Worm (Caenorhabditis elegans) whole organism, L2 larva: ENCODE results near the gene F20D6.11.

Experiments
- C34F6.9 ChIP-seq: fragments of 150-350 bp; optimal IDR thresholded peaks from 2 replicates; lab custom pipeline; 2014; ENCODE audit warnings: missing biosample characterization, missing genetic modification characterization
- F13H6.1 ChIP-seq: sonication (generic microtip); optimal IDR thresholded peaks from 2 replicates; lab custom pipeline; 2016; ENCODE audit warnings: missing genetic modification characterization, missing compliant biosample characterization
- R02D3.7 ChIP-seq: fragments of 150-350 bp; optimal IDR thresholded peaks from 2 replicates; lab custom pipeline; 2014; ENCODE audit warnings: missing biosample characterization, missing genetic modification characterization
- Y55F3AM.14 ChIP-seq: fragments of 200-800 bp; sonication (Bioruptor generic); optimal IDR thresholded peaks from 2 replicates; lab custom pipeline; 2018; ENCODE audit warnings: mild to moderate bottlenecking, missing genetic modification characterization, missing compliant biosample characterization
- ZK546.5 ChIP-seq: sonication (generic microtip); optimal IDR thresholded peaks from 2 replicates; lab custom pipeline; 2017; ENCODE audit warnings: missing biosample characterization, missing genetic modification characterization
- ama-1 ChIP-seq: fragments of 150-350 bp; optimal IDR thresholded peaks from 2 replicates; lab custom pipeline; 2018; ENCODE audit warnings: inconsistent platforms
- blmp-1 ChIP-seq: sonication (generic microtip); optimal IDR thresholded peaks from 2 replicates; lab custom pipeline; 2017; ENCODE audit warnings: missing genetic modification characterization, mild to moderate bottlenecking, missing compliant biosample characterization, antibody characterized with exemption, moderate library complexity; ENCODE audit not compliant: insufficient read depth
- ceh-16 ChIP-seq: fragments of 150-350 bp; optimal IDR thresholded peaks from 2 replicates; lab custom pipeline; 2014; ENCODE audit warnings: missing biosample characterization, missing genetic modification characterization
- ceh-82 ChIP-seq: fragments of 150-350 bp; optimal IDR thresholded peaks from 2 replicates; lab custom pipeline; 2014; ENCODE audit warnings: missing biosample characterization, missing genetic modification characterization
- elt-1 ChIP-seq: fragments of 150-350 bp; optimal IDR thresholded peaks from 2 replicates; lab custom pipeline; 2014; ENCODE audit warnings: missing biosample characterization, missing genetic modification characterization
- elt-3 ChIP-seq: sonication (generic microtip); optimal IDR thresholded peaks from 2 replicates; lab custom pipeline; 2017; ENCODE audit warnings: missing biosample characterization, missing genetic modification characterization
- fos-1 ChIP-seq: fragments of 150-350 bp; optimal IDR thresholded peaks from 2 replicates; lab custom pipeline; 2014; ENCODE audit warnings: missing biosample characterization, missing genetic modification characterization
- lin-11 ChIP-seq: fragments of 150-350 bp; sonication (generic microtip); optimal IDR thresholded peaks from 2 replicates; lab custom pipeline; 2014; ENCODE audit warnings: missing biosample characterization, missing genetic modification characterization, inconsistent platforms, mixed read lengths
- lin-13 ChIP-seq: fragments of 150-350 bp; optimal IDR thresholded peaks from 2 replicates; lab custom pipeline; 2014; ENCODE audit warnings: missing biosample characterization, missing genetic modification reagents, missing genetic modification characterization
- lsy-2 ChIP-seq, 2 experiments: fragments of 150-350 bp in 1 of 2; sonication (generic microtip) in 1 of 2; optimal IDR thresholded peaks; 2 replicates each; lab custom pipeline; 2014 to 2017; ENCODE audit warnings: missing biosample characterization in 2 of 2, missing genetic modification characterization in 2 of 2
- mab-5 ChIP-seq: fragments of 150-350 bp; optimal IDR thresholded peaks from 2 replicates; lab custom pipeline; 2014; ENCODE audit warnings: missing biosample characterization, missing genetic modification characterization
- mdl-1 ChIP-seq, 2 experiments: fragments of 150-350 bp in 1 of 2; sonication (generic microtip) in 1 of 2; optimal IDR thresholded peaks; 2 replicates each; lab custom pipeline; 2017; ENCODE audit warnings: missing biosample characterization in 2 of 2, missing genetic modification characterization in 2 of 2
- nhr-10 ChIP-seq: sonication (generic microtip); optimal IDR thresholded peaks from 2 replicates; lab custom pipeline; 2017; ENCODE audit warnings: missing biosample characterization, missing genetic modification characterization
- nhr-129 ChIP-seq: fragments of 150-350 bp; optimal IDR thresholded peaks from 2 replicates; lab custom pipeline; 2014; ENCODE audit warnings: missing biosample characterization, missing genetic modification characterization
- nhr-21 ChIP-seq: fragments of 150-350 bp; optimal IDR thresholded peaks from 2 replicates; lab custom pipeline; 2014; ENCODE audit warnings: missing biosample characterization, missing genetic modification characterization
- nhr-237 ChIP-seq: fragments of 150-350 bp; optimal IDR thresholded peaks from 2 replicates; lab custom pipeline; 2014; ENCODE audit warnings: missing biosample characterization, missing genetic modification characterization
- nhr-25 ChIP-seq: fragments of 150-350 bp; sonication (generic microtip); optimal IDR thresholded peaks from 3 replicates; lab custom pipeline; 2014; ENCODE audit warnings: missing biosample characterization, missing genetic modification characterization
- nhr-6 ChIP-seq: fragments of 150-350 bp; optimal IDR thresholded peaks from 2 replicates; lab custom pipeline; 2014; ENCODE audit warnings: missing biosample characterization, missing genetic modification characterization
- sem-4 ChIP-seq: fragments of 150-350 bp; optimal IDR thresholded peaks from 2 replicates; lab custom pipeline; 2014; ENCODE audit warnings: missing biosample characterization, missing genetic modification reagents, missing genetic modification characterization
- sma-3 ChIP-seq: sonication (generic microtip); optimal IDR thresholded peaks from 2 replicates; lab custom pipeline; 2016; ENCODE audit warnings: missing genetic modification reagents, missing genetic modification characterization, missing compliant biosample characterization
- sma-9 ChIP-seq, 2 experiments: fragments of 150-350 bp in 1 of 2; sonication (generic microtip) in 1 of 2; optimal IDR thresholded peaks; 2 replicates each; lab custom pipeline; 2014 to 2016; ENCODE audit warnings: missing genetic modification characterization in 2 of 2, mild to moderate bottlenecking in 1 of 2, missing biosample characterization in 1 of 2, missing compliant biosample characterization in 1 of 2, missing genetic modification reagents in 1 of 2, moderate library complexity in 1 of 2
- unc-55 ChIP-seq: fragments of 150-350 bp; sonication (generic microtip); optimal IDR thresholded peaks from 3 replicates; lab custom pipeline; 2014; ENCODE audit warnings: missing biosample characterization, missing genetic modification reagents, missing genetic modification characterization
- zag-1 ChIP-seq: fragments of 150-350 bp; optimal IDR thresholded peaks from 2 replicates; lab custom pipeline; 2014; ENCODE audit warnings: missing biosample characterization, missing genetic modification characterization
- ztf-11 ChIP-seq: sonication (generic microtip); optimal IDR thresholded peaks from 2 replicates; lab custom pipeline; 2017; ENCODE audit warnings: missing biosample characterization, missing genetic modification characterization

F20D6.11 gene

DNA sequence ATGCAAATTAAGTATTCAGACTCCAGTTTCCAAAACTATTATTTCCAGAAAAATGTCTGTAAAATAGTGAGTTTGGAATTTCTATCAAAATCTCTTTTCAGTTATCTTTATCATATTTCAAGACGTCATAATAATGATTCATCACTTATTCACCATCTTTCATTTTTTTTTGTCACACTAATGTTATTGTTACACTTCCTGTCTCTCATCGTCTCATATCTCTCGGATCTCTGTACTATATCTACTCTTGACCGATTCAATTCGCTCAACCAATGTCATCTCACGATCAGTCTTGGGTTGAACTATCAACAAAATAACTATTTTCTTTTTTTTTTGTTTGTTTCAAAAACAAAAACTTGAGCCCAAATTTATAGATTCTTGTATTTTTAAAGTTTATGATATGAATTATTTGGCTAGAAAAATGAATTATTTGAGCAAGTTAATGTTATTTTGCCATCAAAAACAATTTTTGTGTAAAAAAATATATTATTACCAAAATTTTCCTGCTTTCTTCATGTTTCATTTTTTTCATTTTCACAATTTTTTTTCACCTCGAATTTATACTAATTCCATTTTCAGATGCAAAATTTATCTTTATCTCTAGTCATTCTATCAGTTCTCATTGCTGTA, 2.5 kb upstream of the F20D6.11 start, which contains the start of gene cri-2:
Gene cri-2 (plus strand): TSS at position 580 of the 630 bp plus-strand sequence.
- TF ChIP-seq mab-5 (tag; lab: Kevin White, UChicago) (no peak), elt-1 (tag; lab: Kevin White, UChicago) (no peak), sem-4 (peak; percentile 36), lin-11 (tag; lab: Kevin White, UChicago) (no peak), sma-3 (GFP tag; lab: Kevin White, UChicago) (peak; percentile 27), ama-1 (lab: Kevin White, UChicago) (no peak), fos-1 (peak; percentile 56), nhr-6 (no peak), nhr-21 (tag; lab: Kevin White, UChicago) (no peak), F13H6.1 (tag; lab: Kevin White, UChicago) (no peak), sma-9 (GFP tag; optimal IDR thresholded peaks at IDR 0.05; lab: Kevin White, UChicago) (peak; percentile 18), sma-9 (tag; optimal IDR thresholded peaks at IDR 0.05; lab: Kevin White, UChicago) (no peak), lsy-2 (tag; optimal IDR thresholded peaks at IDR 0.05; lab: Kevin White, UChicago) (peak in 1 of 2 experiments; percentile 19)

DNA sequence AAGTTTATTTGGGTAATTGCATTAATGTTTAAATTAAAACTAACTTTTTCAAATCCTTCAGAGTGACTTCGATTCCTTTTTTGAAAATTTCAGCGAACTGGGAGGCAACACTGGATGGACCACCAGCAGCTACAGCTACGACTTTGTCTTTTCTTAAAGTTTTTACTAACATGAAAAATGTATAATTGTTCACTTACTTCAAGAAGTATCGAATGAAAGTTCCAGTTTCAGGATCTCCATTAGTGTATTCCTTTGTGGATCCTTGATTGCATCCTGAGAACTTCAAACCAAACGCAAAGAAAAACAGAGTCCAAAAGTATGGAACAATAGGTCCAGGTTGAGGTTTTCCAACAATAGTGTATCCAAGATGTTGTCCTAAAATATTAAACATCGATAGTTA, 1.9 kb downstream of the F20D6.11 start:
- TF ChIP-seq elt-3 (tag; lab: Kevin White, UChicago) (no peak), blmp-1 (tag; lab: Kevin White, UChicago) (no peak), lsy-2 (tag; optimal IDR thresholded peaks at IDR 0.05; lab: Kevin White, UChicago) (no peak), ZK546.5 (tag; lab: Kevin White, UChicago) (no peak)

DNA sequence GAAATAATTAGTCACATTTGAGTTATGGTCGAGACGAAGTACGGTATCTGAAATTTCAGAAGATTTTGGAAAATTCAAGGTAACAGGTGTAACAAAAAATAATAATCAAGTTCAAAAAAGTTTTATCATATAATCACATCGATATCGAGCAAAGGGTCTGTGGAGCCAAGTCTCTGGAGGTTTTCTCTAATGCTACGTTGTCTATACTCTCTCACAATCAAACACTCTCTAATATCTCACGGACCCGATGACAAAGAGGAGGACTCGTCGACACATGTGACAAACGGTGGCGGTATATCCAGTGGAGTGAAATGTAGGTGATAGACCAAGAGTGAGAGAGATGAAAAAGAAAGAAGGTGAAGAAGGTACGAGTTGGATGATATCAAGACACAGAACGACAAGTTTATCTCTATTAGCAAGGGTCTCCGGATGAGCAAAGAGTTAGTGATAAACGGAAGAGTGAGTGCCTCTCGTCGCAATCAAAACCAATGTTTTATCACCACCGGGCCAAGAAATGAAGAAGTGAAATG, 2.9 kb downstream of the F20D6.11 start, which contains the start of gene F20D6.10:
Gene F20D6.10 (minus strand): TSS at position 51 of the 530 bp plus-strand sequence.
- TF ChIP-seq fos-1 (no peak), nhr-25 (tag; lab: Kevin White, UChicago) (no peak), ceh-16 (tag; lab: Kevin White, UChicago) (no peak), lsy-2 (tag; optimal IDR thresholded peaks at IDR 0.05; lab: Kevin White, UChicago) (peak in 1 of 2 experiments; percentile 27), sma-9 (GFP tag; optimal IDR thresholded peaks at IDR 0.05; lab: Kevin White, UChicago) (peak; percentile 30), sma-9 (tag; optimal IDR thresholded peaks at IDR 0.05; lab: Kevin White, UChicago) (no peak), F13H6.1 (tag; lab: Kevin White, UChicago) (peak; percentile 54), elt-3 (tag; lab: Kevin White, UChicago) (no peak), nhr-21 (tag; lab: Kevin White, UChicago) (no peak), mdl-1 (tag; optimal IDR thresholded peaks at IDR 0.05; lab: Kevin White, UChicago) (no peak), nhr-129 (tag; lab: Kevin White, UChicago) (peak; percentile 56)

- no peak for TF ChIP-seq zag-1 (tag; lab: Kevin White, UChicago)
- no peak for TF ChIP-seq ceh-82 (tag; lab: Kevin White, UChicago)
- no peak for TF ChIP-seq mab-5 (tag; lab: Kevin White, UChicago)
- no peak for TF ChIP-seq unc-55
- no peak for TF ChIP-seq ama-1 (lab: Kevin White, UChicago)
- TF ChIP-seq C34F6.9 (tag; lab: Kevin White, UChicago) = no peak
- no peak for TF ChIP-seq lin-13 (GFP tag; lab: Kevin White, UChicago)
- TF ChIP-seq sma-3 (GFP tag; lab: Kevin White, UChicago) = no peak
- TF ChIP-seq nhr-10 = no peak
- TF ChIP-seq R02D3.7 (tag; lab: Kevin White, UChicago) = no peak
These were observed 8.5 kb downstream of the F20D6.11 start, which contains the start of gene F20D6.1 for ce11 chrV:8190430-8190829. Gene F20D6.1, plus strand, starts transcription at chrV:8190730.

- TF ChIP-seq Y55F3AM.14 = no peak
- TF ChIP-seq ceh-82 (tag; lab: Kevin White, UChicago) = no peak
- TF ChIP-seq ztf-11 (tag; lab: Kevin White, UChicago) = no peak
- TF ChIP-seq, all 48 proteins: peak for 0
These were observed 8.9 kb downstream of the F20D6.11 start, which contains the start of gene F20D6.12 for ce11 chrV:8190016-8190415. Gene F20D6.12, minus strand, starts transcription at chrV:8190116.

- no peak for TF ChIP-seq nhr-237 (tag; lab: Kevin White, UChicago)
- TF ChIP-seq, all 48 proteins: peak for 0
These were observed 10.5 kb downstream of the F20D6.11 start, which contains the start of gene F20D6.15 for ce11 chrV:8188421-8188820. Gene F20D6.15, minus strand, starts transcription at chrV:8188467.
